Fruit fly (Drosophila melanogaster) whole organism, larva: ENCODE results near the gene Tim17a1.
A peak's percentile ranks its signal among the peaks of the same experiment; 100 is the strongest.

Experiments used
- noc ChIP-seq: fragments of 200-800 bp; sonication (Bioruptor generic); optimal IDR thresholded peaks from 3 replicates; lab custom pipeline; 2019; ENCODE audit warnings: missing biosample characterization, mild to moderate bottlenecking, missing genetic modification characterization, moderate library complexity

The Tim17a1 gene

DNA sequence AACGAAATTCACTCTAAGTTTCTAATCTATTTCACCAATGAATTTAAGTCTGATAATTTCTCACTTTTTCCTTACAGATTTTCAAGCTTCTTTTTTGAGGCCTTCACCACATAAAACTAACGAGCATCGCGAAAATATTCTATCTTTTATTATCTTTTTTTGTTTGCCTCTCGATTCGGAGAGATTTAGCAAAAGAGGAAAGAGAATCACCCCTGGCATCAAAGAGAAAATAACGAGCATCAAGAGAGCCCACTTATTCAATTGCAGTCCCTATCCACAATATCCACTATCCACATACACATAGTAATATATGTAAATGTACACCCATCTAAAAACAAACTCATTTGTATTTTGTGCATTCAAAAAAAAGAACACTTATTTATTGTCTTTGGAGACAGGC lies 3.0 kb upstream of the Tim17a1 start, which contains the start of gene GstD9:
GstD9 (minus strand) TSS at position 101 of the 400 bp plus-strand sequence.
- no peak for TF ChIP-seq noc (tag; lab: Kevin White, UChicago)

- no peak for TF ChIP-seq noc (tag; lab: Kevin White, UChicago)
Measured at dm6 chr3R:12365887-12366286, 1.4 kb upstream of the Tim17a1 start.

- TF ChIP-seq noc (tag; lab: Kevin White, UChicago), result peak; percentile 46
Measured at dm6 chr3R:12365264-12365840, 872 bp upstream of the Tim17a1 start, which contains the start of gene GstD10. Gene GstD10 (minus strand): TSS chr3R:12365735.

DNA sequence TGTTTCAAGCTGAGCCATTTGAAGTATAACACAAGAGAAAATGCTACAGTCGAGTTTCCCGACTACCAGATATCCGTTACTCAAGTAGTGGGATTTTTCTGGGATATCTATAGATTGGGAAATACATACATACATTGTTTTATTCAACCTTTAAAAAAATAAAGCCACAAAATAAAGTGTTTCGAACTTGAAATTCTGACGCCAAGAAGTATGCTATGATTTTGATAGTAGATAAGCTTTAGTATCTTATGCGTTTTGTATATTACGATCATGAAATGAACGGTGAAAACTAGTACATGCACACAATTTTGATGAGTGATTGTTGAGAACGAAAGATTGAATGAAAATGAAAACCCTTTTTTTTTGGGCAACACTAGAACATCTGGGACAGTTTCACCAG lies 936 bp downstream of the Tim17a1 start:
- TF ChIP-seq noc (tag; lab: Kevin White, UChicago), result no peak

- TF ChIP-seq noc (tag; lab: Kevin White, UChicago), result no peak
Measured at dm6 chr3R:12361962-12362497, 2.5 kb downstream of the Tim17a1 start.

DNA sequence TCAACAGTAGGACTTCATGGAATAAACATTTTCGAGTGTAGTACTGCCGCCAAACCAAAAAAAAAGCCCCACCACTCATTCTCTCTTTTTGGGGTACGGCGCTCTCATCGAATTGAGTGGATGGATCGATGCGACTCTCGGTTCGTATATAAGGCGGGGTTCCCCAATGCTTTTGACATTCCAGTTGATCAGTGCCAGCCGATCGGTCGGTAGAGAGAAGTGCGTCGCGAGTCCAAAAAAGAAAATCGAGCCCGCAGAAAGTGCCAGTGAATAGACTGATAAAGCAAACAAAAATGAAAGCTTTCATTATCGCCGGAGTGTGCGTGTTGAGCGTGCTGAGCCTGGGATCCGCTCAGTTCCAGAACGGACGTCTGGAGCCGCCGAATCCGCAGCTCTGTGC lies 4.6 kb downstream of the Tim17a1 start, which contains the start of gene CG4115:
CG4115 (plus strand) TSS at position 172 of the 400 bp plus-strand sequence.
- TF ChIP-seq noc (tag; lab: Kevin White, UChicago), result no peak

dm6 chr3R:12356044-12356443 lies 8.4 kb downstream of the Tim17a1 start, which contains the start of gene MBD-R2:
Gene MBD-R2 (minus strand): TSS chr3R:12356265.
- no peak for TF ChIP-seq noc (tag; lab: Kevin White, UChicago)

DNA sequence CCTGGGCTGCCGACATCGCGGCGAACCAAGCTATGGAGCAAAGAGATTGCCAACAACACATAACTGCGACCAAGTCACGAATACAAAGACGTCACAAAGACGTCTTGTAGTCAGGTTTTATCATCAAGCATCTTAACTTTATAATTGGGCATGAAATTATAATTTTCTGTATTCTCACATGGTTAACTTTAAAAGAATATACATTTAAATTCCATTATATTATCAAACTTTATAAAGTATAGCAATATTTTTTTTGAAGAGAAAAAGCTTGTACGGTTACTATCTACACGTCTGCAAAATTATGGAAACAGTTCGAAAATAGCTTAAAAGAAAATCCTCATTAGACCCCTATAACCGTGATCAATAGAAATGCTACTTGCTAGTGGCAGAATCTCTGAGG lies 12.5 kb downstream of the Tim17a1 start, which contains the start of gene CG10041:
CG10041 (minus strand) TSS at position 101 of the 400 bp plus-strand sequence.
- no peak for TF ChIP-seq noc (tag; lab: Kevin White, UChicago)

DNA sequence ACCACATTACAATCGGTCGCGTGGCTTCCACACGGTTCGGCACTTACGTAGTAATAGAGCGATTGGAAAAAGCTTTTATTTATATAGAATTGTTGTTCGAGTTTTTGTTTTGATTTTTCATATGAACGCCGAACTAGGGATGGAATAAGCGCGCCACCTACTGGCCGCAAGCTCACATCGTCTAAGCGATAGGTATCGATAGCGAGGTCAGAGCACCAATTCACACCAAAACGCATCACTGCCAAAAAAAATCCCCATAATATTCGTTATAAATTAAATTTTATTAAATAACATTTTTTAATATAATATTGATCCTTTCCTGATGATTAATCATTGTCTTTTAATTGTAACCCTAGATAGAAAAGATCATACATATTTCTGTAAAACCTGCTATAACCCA lies 14.0 kb downstream of the Tim17a1 start, which contains the start of gene CG10038:
CG10038 (minus strand) TSS at position 148 of the 400 bp plus-strand sequence.
- no peak for TF ChIP-seq noc (tag; lab: Kevin White, UChicago)

dm6 chr3R:12347659-12348058 lies 16.8 kb downstream of the Tim17a1 start:
- TF ChIP-seq noc (tag; lab: Kevin White, UChicago), result no peak

- TF ChIP-seq noc (tag; lab: Kevin White, UChicago), result no peak
Measured at dm6 chr3R:12345989-12346388, 18.5 kb downstream of the Tim17a1 start.

dm6 chr3R:12344914-12345549 lies 19.4 kb downstream of the Tim17a1 start:
- no peak for TF ChIP-seq noc (tag; lab: Kevin White, UChicago)

dm6 chr3R:12341374-12341773 lies 23.1 kb downstream of the Tim17a1 start, which contains the start of gene Sgsf:
Gene Sgsf (plus strand): TSS chr3R:12341674.
- no peak for TF ChIP-seq noc (tag; lab: Kevin White, UChicago)

dm6 chr3R:12329827-12330226 lies 34.7 kb downstream of the Tim17a1 start:
- no peak for TF ChIP-seq noc (tag; lab: Kevin White, UChicago)

DNA sequence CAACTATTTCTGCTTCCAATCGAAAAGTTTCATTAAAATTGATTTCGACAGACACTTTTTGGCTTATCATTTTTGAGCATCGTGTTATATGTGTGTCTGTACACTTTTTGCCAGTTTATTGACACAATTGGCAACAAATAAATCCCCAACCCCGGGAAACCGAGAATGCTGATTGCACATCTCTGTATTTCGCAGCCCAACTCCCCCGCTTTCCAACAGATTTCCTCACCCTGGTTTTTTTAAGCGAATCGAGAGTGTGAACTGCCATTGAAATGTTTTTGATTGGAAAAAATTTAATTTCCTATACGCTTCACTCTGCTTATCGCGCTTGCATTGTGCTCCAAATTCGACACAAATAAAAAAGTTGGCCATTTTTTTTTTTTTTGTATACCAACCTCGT lies 37.6 kb downstream of the Tim17a1 start:
- TF ChIP-seq noc (tag; lab: Kevin White, UChicago), result no peak

DNA sequence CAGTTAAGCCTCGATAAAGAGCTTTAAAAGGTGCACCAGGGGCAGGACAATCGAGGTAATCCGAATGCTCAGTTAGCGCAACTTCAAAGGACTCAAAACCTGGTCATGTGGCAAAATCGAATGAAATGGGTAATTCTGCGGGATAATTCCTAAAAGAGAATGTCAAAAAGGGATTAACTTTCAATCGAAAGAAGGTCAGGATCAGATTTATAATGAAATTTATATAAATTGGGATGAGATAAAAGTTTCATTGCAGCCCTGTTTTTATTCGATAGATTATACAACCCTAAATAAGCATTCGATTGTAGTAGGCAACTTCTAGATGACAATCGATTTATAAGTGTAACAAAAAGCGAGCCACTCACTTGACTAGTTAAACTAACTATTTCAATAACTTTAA lies 41.3 kb downstream of the Tim17a1 start, which contains the start of gene CG10013:
CG10013 (plus strand) TSS at position 301 of the 400 bp plus-strand sequence.
- no peak for TF ChIP-seq noc (tag; lab: Kevin White, UChicago)
